Worm (Caenorhabditis elegans): ENCODE measurements around the gene chil-19.

The chil-19 gene

ce11 chrII:9403087-9403486 is 51.1 kb downstream of the chil-19 start, which contains the start of gene Y51B9A.6:
Y51B9A.6 (minus strand) TSS chrII:9403187.
- TF ChIP-seq efl-1 (optimal IDR thresholded peaks at IDR 0.05), result no peak
- peak in 1 of 2 experiments; percentile 58 for TF ChIP-seq efl-1 (GFP tag; optimal IDR thresholded peaks at IDR 0.05 in 1 of 2)
- no peak for TF ChIP-seq dsc-1 (tag; optimal IDR thresholded peaks at IDR 0.05)
